Fruit fly (Drosophila melanogaster): ENCODE results near the gene CG42245.

Gene CG42245

DNA sequence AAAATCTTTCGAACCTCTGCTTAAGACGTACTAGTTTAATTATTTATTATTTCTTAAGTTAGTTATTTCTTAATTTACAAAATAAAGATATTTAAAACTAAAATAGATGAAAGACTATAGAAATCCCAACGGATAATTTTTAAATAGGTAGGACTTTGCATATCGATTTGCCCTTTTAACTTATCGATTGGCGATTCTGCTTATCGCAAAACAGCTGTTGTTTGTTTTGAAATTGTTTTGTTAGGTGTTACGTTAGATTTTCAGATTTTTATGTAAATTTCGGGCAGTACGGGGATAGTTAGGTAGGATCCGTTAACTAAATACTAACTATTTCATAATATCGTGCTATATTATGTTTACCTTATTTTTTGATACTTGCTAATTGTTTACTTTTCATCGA lies 31.4 kb upstream of the CG42245 start, which contains the start of gene CG16986:
Gene CG16986, plus strand, starts transcription at position 188 of the 400 bp plus-strand sequence.
- TF ChIP-seq CG7101 (tag; optimal IDR thresholded peaks at IDR 0.05) (no peak), kay (GFP tag; ENCODE audit: borderline replicate concordance) (peak; percentile 26)

DNA sequence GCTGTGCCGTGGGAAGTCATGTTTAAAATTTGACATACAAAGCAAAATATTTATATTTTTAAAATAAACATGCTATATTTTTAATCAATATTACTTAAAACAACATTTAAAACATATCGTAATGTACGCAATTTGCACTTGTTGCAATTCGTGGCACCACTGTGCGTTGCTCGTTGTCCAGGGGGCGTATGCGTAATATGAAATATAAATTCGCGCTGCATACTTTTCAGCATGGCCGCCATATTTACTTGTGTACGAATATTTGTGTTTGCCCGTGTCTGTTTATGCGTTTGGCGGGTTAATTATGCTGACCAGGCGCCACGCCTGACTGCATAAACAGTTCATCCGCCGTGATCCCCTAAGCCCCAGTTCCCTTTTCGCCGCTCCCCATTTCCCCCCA lies 22.7 kb upstream of the CG42245 start:
- TF ChIP-seq Hr96 (GFP tag; optimal IDR thresholded peaks at IDR 0.05) (no peak), CG5204 (GFP tag; optimal IDR thresholded peaks at IDR 0.05) (no peak), ovo (GFP tag; optimal IDR thresholded peaks at IDR 0.05) (no peak), CG11617 (GFP tag; optimal IDR thresholded peaks at IDR 0.05) (no peak), kay (GFP tag; ENCODE audit: borderline replicate concordance) (no peak), toe (GFP tag; optimal IDR thresholded peaks at IDR 0.05) (no peak)

DNA sequence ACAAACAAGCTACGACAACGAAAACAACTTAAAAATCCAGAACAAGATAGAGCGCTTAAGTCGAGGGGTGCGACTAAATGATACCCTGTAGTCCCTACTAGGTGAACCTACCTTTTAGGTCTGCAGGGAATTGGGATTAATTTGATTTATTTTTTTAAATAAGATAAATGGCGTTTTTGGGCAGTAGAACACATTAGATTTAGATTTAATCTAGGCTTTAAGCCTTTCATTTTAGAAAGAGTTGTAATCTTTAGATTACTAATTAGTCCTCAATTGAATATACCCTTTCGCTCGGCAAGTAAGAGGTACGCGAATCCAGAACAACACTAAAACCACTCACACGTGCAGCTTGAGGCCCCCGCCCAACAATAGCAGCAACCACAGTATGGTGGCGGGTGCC lies 17.3 kb upstream of the CG42245 start:
- TF ChIP-seq CG5204 (GFP tag; optimal IDR thresholded peaks at IDR 0.05) (no peak), CG12768 (GFP tag; optimal IDR thresholded peaks at IDR 0.05) (no peak), cnc (optimal IDR thresholded peaks at IDR 0.05) (no peak), CG14711 (tag; optimal IDR thresholded peaks at IDR 0.05) (no peak), Mnt (GFP tag; optimal IDR thresholded peaks at IDR 0.05) (no peak), Crg-1 (GFP tag; optimal IDR thresholded peaks at IDR 0.05) (no peak), ovo (GFP tag; optimal IDR thresholded peaks at IDR 0.05) (no peak), CG11617 (GFP tag; optimal IDR thresholded peaks at IDR 0.05) (no peak), Clk (GFP tag; optimal IDR thresholded peaks at IDR 0.05) (no peak), CG7045 (GFP tag; optimal IDR thresholded peaks at IDR 0.05) (no peak), tj (GFP tag; optimal IDR thresholded peaks at IDR 0.05) (no peak), kay (GFP tag; ENCODE audit: borderline replicate concordance) (no peak), toe (GFP tag; optimal IDR thresholded peaks at IDR 0.05) (no peak), CG7101 (tag; optimal IDR thresholded peaks at IDR 0.05) (no peak)

DNA sequence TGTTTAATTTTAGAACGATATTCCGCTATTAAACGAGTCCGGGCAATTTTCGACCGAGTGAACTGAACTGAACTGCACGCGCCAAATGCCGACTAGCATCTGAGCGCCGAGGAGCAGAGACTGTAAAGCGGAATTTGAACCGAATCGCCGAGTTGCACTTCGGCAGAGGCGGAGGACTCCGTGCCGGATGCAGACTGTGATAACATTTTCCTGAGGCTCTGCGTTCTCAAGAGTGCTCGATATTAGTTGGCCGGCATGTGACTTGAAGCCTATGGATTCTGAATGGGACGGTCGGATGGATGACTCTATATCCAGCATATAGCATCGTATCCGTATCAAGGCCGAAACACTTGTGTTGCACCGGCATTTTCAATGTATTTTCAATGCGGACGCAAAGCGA lies 1.6 kb upstream of the CG42245 start, which contains the start of gene Pxn:
Gene Pxn, minus strand, starts transcription at position 101 of the 400 bp plus-strand sequence.
- TF ChIP-seq cic (GFP tag; optimal IDR thresholded peaks at IDR 0.05): no peak
- TF ChIP-seq kay (GFP tag; ENCODE audit: borderline replicate concordance): no peak
- TF ChIP-seq Crg-1 (GFP tag; optimal IDR thresholded peaks at IDR 0.05): no peak
- TF ChIP-seq CG11617 (GFP tag; optimal IDR thresholded peaks at IDR 0.05): no peak
- TF ChIP-seq Mnt (GFP tag; optimal IDR thresholded peaks at IDR 0.05): no peak
- TF ChIP-seq CG33017 (tag; optimal IDR thresholded peaks at IDR 0.05): no peak
- no peak for TF ChIP-seq CG1620 (GFP tag; optimal IDR thresholded peaks at IDR 0.05)
- TF ChIP-seq pad (GFP tag; optimal IDR thresholded peaks at IDR 0.05): no peak
- TF ChIP-seq bab1 (GFP tag; optimal IDR thresholded peaks at IDR 0.05): no peak
- no peak for TF ChIP-seq CG12768 (GFP tag; optimal IDR thresholded peaks at IDR 0.05)

DNA sequence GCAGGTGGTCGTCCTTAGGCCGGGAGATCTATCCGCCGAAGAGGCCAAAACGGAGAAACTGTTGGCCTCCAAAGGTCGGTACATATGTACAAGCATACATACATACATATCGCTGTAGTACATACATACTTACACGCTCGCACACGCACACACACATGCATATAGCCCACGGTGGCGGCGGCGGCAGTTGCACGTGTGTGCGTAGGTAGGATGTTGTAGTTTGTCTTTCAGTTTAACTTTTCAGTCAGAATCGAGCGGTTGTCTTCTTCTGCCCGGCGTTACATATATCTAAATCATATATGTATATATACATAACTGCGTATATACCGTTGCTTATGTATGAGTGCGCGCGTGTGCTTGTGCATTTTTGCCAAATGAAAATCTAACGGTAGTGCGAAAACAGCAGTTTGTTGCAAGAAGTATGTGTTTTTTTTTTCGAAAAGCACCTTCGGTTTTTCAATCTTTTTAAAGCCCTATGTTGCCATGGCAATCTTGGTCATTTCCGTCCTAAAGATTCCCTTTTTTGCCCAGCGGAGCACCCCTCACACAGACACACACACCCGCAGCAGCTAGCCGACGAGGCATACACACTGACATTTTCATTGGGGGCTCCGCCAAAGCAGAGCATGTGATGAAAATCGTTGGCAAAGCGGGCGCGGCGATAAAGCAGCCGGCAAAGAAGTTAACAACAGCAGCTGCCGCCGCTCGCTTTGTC lies 690 bp downstream of the CG42245 start:
- TF ChIP-seq Clk (GFP tag; optimal IDR thresholded peaks at IDR 0.05): no peak
- no peak for TF ChIP-seq CG12768 (GFP tag; optimal IDR thresholded peaks at IDR 0.05)
- no peak for TF ChIP-seq CG11617 (GFP tag; optimal IDR thresholded peaks at IDR 0.05)
- no peak for TF ChIP-seq CG7101 (tag; optimal IDR thresholded peaks at IDR 0.05)
- TF ChIP-seq kay (GFP tag; ENCODE audit: borderline replicate concordance): no peak
- TF ChIP-seq Mnt (GFP tag; optimal IDR thresholded peaks at IDR 0.05): no peak
- TF ChIP-seq CG1620 (GFP tag; optimal IDR thresholded peaks at IDR 0.05): no peak
- TF ChIP-seq CG14711 (tag; optimal IDR thresholded peaks at IDR 0.05): no peak
- TF ChIP-seq Hr96 (GFP tag; optimal IDR thresholded peaks at IDR 0.05): no peak
- TF ChIP-seq toe (GFP tag; optimal IDR thresholded peaks at IDR 0.05): no peak
- TF ChIP-seq tj (GFP tag; optimal IDR thresholded peaks at IDR 0.05): no peak
- no peak for TF ChIP-seq bab1 (GFP tag; optimal IDR thresholded peaks at IDR 0.05)
- no peak for TF ChIP-seq ovo (GFP tag; optimal IDR thresholded peaks at IDR 0.05)
- TF ChIP-seq Crg-1 (GFP tag; optimal IDR thresholded peaks at IDR 0.05): no peak
- TF ChIP-seq CG7045 (GFP tag; optimal IDR thresholded peaks at IDR 0.05): no peak
- no peak for TF ChIP-seq cic (GFP tag; optimal IDR thresholded peaks at IDR 0.05)
- no peak for TF ChIP-seq CG5204 (GFP tag; optimal IDR thresholded peaks at IDR 0.05)

DNA sequence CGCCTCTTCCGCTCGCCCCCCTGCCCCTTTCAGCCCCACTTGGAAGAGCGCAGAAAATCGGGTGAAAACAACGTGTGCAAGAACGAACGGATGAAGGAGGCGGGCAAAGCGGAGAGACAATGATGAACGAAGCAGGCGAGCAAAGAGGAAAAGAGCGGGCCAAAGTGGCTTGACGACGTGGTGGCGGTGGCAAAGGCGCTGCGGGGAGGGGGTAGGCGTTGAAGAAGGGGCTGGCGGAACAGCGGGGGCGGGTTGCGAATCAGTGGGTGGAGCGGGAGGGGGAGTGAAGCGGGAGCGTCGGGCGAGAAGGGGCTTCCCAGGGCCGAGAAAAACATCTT lies 1.2 kb downstream of the CG42245 start:
- TF ChIP-seq ovo (GFP tag; optimal IDR thresholded peaks at IDR 0.05): no peak
- no peak for TF ChIP-seq CG7045 (GFP tag; optimal IDR thresholded peaks at IDR 0.05)
- TF ChIP-seq Mnt (GFP tag; optimal IDR thresholded peaks at IDR 0.05): peak; percentile 8
- no peak for TF ChIP-seq Hr96 (GFP tag; optimal IDR thresholded peaks at IDR 0.05)
- TF ChIP-seq kay (GFP tag; ENCODE audit: borderline replicate concordance): no peak
- peak; percentile 24 for TF ChIP-seq tj (GFP tag; optimal IDR thresholded peaks at IDR 0.05)
- TF ChIP-seq CG7101 (tag; optimal IDR thresholded peaks at IDR 0.05): no peak
- no peak for TF ChIP-seq cnc (optimal IDR thresholded peaks at IDR 0.05)
- TF ChIP-seq CG12768 (GFP tag; optimal IDR thresholded peaks at IDR 0.05): no peak
- TF ChIP-seq CG1620 (GFP tag; optimal IDR thresholded peaks at IDR 0.05): no peak
- peak; percentile 74 for TF ChIP-seq cic (GFP tag; optimal IDR thresholded peaks at IDR 0.05)
